Fruit fly (Drosophila melanogaster): Measurements from ENCODE around the gene CG14647.
A peak's percentile ranks its signal among the peaks of the same experiment; 100 is the strongest.

Gene CG14647

DNA sequence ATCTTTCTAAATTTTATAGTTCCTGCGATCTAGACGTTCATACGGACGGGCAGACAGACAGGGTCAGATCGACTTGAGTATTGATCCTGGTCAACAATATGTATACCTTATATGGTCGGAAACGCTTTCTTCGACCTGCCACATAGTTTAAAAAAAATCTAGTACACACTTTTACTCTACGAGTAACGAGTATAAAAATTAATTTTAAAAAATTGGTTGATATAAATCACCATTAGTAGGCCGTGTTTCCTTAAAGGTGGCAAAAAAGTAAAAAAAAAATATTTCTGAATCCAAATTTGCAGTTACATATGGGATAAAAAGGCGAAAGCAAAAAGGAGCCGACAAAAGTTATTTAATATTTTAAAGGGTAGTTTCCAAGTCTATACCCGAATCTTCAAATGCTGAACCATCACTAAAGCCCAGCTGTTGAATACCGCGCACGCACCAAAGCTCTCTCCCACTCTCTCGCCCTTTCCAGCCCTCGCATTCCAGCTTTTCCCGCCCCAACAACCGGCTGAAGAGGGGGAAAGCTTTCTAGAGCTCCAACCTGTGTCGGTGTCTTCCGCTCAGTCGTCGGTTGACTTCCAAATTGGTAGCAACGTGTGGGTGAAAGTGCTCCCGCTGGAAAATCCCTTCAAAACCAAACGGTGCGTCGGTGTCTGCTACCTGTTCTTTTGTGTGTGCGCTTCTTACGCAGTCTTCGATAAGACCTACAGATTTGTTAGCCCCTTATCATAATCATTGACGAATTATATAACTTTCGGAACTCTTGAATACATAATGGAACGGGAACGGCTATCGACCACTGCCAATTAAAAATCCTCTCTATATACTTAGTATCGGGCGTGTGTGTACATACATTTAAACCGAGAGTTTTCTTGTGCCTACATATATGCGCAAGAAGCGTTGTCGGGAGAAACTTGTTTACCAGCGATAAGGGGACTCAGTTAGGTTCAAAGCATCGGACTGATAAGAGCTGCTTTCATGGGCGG lies 21.7 kb upstream of the CG14647 start, which contains the start of gene Sfxn1-3 (continued):
- TF ChIP-seq Hnf4 (GFP tag; optimal IDR thresholded peaks at IDR 0.05): peak; percentile 67

DNA sequence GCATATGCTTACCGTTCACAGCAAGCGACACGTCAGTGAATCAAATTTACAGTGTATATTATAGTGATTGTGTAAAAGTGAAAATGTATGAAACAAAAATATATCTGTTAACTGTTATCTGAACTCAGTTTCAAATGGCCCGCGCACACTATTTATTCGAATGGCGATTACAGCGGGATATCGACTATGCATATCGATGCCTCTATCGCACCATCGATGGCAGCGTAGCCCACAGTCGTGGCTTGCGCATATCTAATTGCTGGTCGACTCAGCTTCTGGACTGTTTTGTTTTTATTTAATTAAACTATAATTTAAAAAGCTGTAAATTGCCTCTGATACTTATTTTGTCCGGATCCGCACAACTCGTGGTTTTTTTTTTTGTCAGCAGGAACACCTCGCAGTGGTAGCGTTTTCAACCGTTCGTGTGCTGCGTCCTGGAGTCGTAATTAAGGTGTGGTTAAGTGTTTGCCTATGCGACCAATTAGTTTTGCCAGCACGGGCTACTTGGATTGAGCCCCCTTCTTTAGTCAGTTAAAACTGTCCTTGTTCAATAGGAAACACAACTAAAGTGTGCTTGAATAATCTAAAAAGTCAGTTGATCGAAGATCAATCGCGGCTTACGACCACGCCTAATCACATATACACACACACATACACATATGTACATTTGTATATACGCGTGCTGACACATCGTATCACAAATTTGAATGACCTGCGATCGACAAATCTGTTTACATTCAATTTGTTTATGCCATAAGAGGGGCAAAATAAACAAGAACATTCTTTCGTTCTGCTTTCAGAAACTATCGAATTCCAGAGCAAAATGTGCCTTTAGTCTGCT lies 19.0 kb upstream of the CG14647 start, which contains the start of gene Cont:
Gene Cont, plus strand, starts transcription at position 228 of the 841 bp plus-strand sequence.
- peak; percentile 62 for TF ChIP-seq Hnf4 (GFP tag; optimal IDR thresholded peaks at IDR 0.05)
- no peak for TF ChIP-seq Mio (GFP tag; optimal IDR thresholded peaks at IDR 0.05)
- no peak for TF ChIP-seq Rel (GFP tag; optimal IDR thresholded peaks at IDR 0.05)
- peak; percentile 10 for TF ChIP-seq Rel (tag; optimal IDR thresholded peaks at IDR 0.05)
- peak; percentile 26 for TF ChIP-seq h (GFP tag; optimal IDR thresholded peaks at IDR 0.05)
- TF ChIP-seq N (GFP tag; optimal IDR thresholded peaks at IDR 0.05): no peak
- no peak for TF ChIP-seq Dif (GFP tag; optimal IDR thresholded peaks at IDR 0.05; ENCODE audit: partially characterized antibody)
- no peak for TF ChIP-seq dmrt93B (GFP tag; optimal IDR thresholded peaks at IDR 0.05)
- no peak for TF ChIP-seq lola (GFP tag; optimal IDR thresholded peaks at IDR 0.05)
- TF ChIP-seq sage (GFP tag; optimal IDR thresholded peaks at IDR 0.05): no peak
- no peak for TF ChIP-seq Hr78 (GFP tag; optimal IDR thresholded peaks at IDR 0.05)
- TF ChIP-seq HLH106 (tag; optimal IDR thresholded peaks at IDR 0.05): no peak

DNA sequence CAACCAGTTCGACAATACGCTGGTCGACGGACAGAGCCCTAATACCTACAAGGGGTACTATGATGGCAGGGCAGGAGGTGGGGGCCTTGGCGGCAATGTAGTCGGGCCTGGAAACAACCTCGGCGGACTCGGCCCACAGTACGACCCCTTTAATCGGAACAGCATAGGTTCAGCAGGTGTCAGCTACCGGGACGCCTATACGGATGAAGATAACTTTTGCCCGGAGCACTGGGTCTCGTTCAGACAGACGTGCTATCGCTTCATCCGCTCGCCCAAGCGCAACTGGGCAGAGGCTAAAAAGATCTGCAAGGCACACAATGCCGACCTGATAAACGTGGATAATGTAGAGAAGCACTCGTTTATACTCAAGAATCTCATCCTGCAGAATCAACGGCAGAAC lies 18.1 kb upstream of the CG14647 start:
- no peak for TF ChIP-seq ey (GFP tag; optimal IDR thresholded peaks at IDR 0.05)
- TF ChIP-seq jim (GFP tag; optimal IDR thresholded peaks at IDR 0.05): no peak
- no peak for TF ChIP-seq br (GFP tag; optimal IDR thresholded peaks at IDR 0.05)
- TF ChIP-seq Myc (optimal IDR thresholded peaks at IDR 0.05): no peak
- no peak for TF ChIP-seq dl (GFP tag; optimal IDR thresholded peaks at IDR 0.05; ENCODE audit: insufficient read depth in 1 of 2, partially characterized antibody in 2 of 2)
- TF ChIP-seq sv (GFP tag; optimal IDR thresholded peaks at IDR 0.05): no peak
- TF ChIP-seq dmrt93B (GFP tag; optimal IDR thresholded peaks at IDR 0.05): no peak
- no peak for TF ChIP-seq tai (GFP tag; optimal IDR thresholded peaks at IDR 0.05)
- no peak for TF ChIP-seq N (GFP tag; optimal IDR thresholded peaks at IDR 0.05)
- no peak for TF ChIP-seq Dfd (GFP tag; optimal IDR thresholded peaks at IDR 0.05)
- no peak for TF ChIP-seq foxo (GFP tag; optimal IDR thresholded peaks at IDR 0.05)
- TF ChIP-seq fru (GFP tag; optimal IDR thresholded peaks at IDR 0.05): no peak

dm6 chr3R:4387490-4387889 lies 12.8 kb upstream of the CG14647 start, which contains the start of gene tub:
tub (plus strand) TSS chr3R:4387742.
- TF ChIP-seq N (GFP tag; optimal IDR thresholded peaks at IDR 0.05): no peak
- TF ChIP-seq Dif (GFP tag; optimal IDR thresholded peaks at IDR 0.05; ENCODE audit: partially characterized antibody): no peak
- TF ChIP-seq OdsH (GFP tag; optimal IDR thresholded peaks at IDR 0.05): no peak
- no peak for TF ChIP-seq Jra (GFP tag; optimal IDR thresholded peaks at IDR 0.05)
- no peak for TF ChIP-seq woc (GFP tag; optimal IDR thresholded peaks at IDR 0.05)
- peak; percentile 35 for TF ChIP-seq rgr (GFP tag; optimal IDR thresholded peaks at IDR 0.05)
- TF ChIP-seq tai (GFP tag; optimal IDR thresholded peaks at IDR 0.05): no peak
- TF ChIP-seq Vsx2 (GFP tag; optimal IDR thresholded peaks at IDR 0.05; ENCODE audit: partially characterized antibody): no peak
- peak; percentile 51 for TF ChIP-seq Hnf4 (GFP tag; optimal IDR thresholded peaks at IDR 0.05)
- TF ChIP-seq GATAd (GFP tag; optimal IDR thresholded peaks at IDR 0.05): no peak
- TF ChIP-seq Rel (GFP tag; optimal IDR thresholded peaks at IDR 0.05): no peak
- peak; percentile 90 for TF ChIP-seq Rel (tag; optimal IDR thresholded peaks at IDR 0.05)
- no peak for TF ChIP-seq fru (GFP tag; optimal IDR thresholded peaks at IDR 0.05)
- TF ChIP-seq Myc (optimal IDR thresholded peaks at IDR 0.05): peak; percentile 25
- TF ChIP-seq Hr83 (GFP tag; optimal IDR thresholded peaks at IDR 0.05; ENCODE audit: poor library complexity, severe bottlenecking): peak; percentile 7
- TF ChIP-seq foxo (GFP tag; optimal IDR thresholded peaks at IDR 0.05): peak in 1 of 2 experiments; percentile 44
- no peak for TF ChIP-seq dl (GFP tag; optimal IDR thresholded peaks at IDR 0.05; ENCODE audit: insufficient read depth in 1 of 2, partially characterized antibody in 2 of 2)
- TF ChIP-seq brk (GFP tag; optimal IDR thresholded peaks at IDR 0.05): no peak
- TF ChIP-seq psq (GFP tag; optimal IDR thresholded peaks at IDR 0.05): peak; percentile 23
- no peak for TF ChIP-seq Mio (GFP tag; optimal IDR thresholded peaks at IDR 0.05)
- TF ChIP-seq CG32264 (GFP tag; optimal IDR thresholded peaks at IDR 0.05): no peak
- TF ChIP-seq br (GFP tag; optimal IDR thresholded peaks at IDR 0.05): no peak
- no peak for TF ChIP-seq dmrt93B (GFP tag; optimal IDR thresholded peaks at IDR 0.05)
- no peak for TF ChIP-seq ey (GFP tag; optimal IDR thresholded peaks at IDR 0.05)
- TF ChIP-seq dsf (GFP tag; optimal IDR thresholded peaks at IDR 0.05; ENCODE audit: borderline replicate concordance): no peak
- TF ChIP-seq Hr78 (GFP tag; optimal IDR thresholded peaks at IDR 0.05): no peak
- TF ChIP-seq CG9705 (GFP tag; optimal IDR thresholded peaks at IDR 0.05): no peak
- no peak for TF ChIP-seq lola (GFP tag; optimal IDR thresholded peaks at IDR 0.05)
- TF ChIP-seq CrebA (GFP tag; optimal IDR thresholded peaks at IDR 0.05; ENCODE audit: borderline replicate concordance): no peak
- TF ChIP-seq sv (GFP tag; optimal IDR thresholded peaks at IDR 0.05): no peak
- TF ChIP-seq usp (GFP tag; optimal IDR thresholded peaks at IDR 0.05): no peak
- no peak for TF ChIP-seq h (GFP tag; optimal IDR thresholded peaks at IDR 0.05)
- TF ChIP-seq jim (GFP tag; optimal IDR thresholded peaks at IDR 0.05): no peak
- no peak for TF ChIP-seq pan (optimal IDR thresholded peaks at IDR 0.05)
- TF ChIP-seq Sp1 (GFP tag; optimal IDR thresholded peaks at IDR 0.05): peak; percentile 41

All from whole organism, wandering third instar larva.